Fruit fly (Drosophila melanogaster): ENCODE results near the gene Spn.

DNA sequence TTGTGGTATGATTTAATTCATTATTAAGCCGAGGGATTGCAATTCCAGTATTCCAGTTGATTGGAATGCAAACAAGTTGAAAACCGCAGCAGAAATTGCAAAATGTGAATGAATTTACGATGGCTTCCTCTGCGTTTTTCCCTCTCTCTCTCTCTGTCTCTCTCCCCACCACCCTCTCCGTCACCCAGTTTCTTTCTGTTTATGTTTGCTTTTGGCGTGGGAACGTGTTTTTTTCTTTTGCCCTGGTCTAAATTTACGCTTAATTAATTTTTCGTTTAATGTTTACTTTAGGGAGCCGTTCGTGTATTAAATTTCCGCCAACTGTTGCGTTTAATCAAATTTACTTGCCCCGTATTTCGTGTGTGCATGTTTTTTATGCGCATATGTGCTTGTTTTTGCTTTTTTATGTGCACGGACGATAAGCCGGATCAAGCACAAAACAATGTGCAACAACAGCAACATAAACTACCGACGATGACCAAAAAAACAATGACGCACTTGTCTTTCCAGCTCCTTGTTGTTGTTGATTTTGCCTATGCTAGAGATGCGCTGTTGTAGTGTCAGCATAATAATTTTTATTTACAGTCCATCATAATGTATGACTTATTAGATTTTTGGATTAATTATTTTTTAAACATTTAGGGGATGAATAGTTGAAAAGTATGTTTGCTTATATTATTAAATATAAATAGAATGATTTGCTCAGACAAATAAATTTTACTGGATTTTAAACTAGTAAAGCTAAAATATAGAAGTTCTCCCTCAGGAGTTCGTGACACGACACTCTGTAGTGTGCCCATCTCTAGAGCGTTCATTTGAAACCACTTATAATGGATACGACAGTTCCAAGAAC is 36.0 kb upstream of the Spn start:
- TF ChIP-seq dysf (GFP tag; IDR thresholded peaks at IDR 0.05) (peak; percentile 55; the same call in 1 of the 3 replicates), CG3065 (GFP tag; optimal IDR thresholded peaks at IDR 0.05) (no peak)
